Worm (Caenorhabditis elegans) whole organism, L4/young adult: Measurements from ENCODE around the gene C14B1.8.

Experiments
- W03F9.2 ChIP-seq: fragments of 150-350 bp; optimal IDR thresholded peaks from 2 replicates; lab custom pipeline; 2014; ENCODE audit warnings: missing biosample characterization, missing genetic modification characterization
- him-1 ChIP-seq: sonication (generic microtip); optimal IDR thresholded peaks from 2 replicates; lab custom pipeline; 2016; ENCODE audit warnings: missing genotype, missing genetic modification reagents, missing genetic modification characterization, missing compliant biosample characterization

DNA sequence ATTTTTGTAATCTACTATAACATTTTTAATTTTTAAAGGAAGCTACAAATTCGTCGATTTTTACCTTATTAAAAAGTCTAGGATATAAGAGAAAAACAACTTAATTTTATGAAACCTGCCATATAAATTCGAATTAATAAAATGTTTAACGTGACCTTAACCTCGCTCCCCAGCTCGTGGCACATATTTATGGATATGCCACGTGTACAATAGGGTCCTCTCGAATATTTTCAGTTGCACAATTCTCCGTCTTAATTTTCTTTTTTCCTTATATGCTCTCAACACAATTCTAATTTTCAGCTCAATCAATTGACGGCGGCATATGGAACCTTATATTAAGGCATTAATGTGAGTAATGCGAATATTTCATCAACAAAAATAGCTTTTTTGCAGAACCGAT lies 16.8 kb upstream of the C14B1.8 start, which contains the start of gene F34D10.4:
- TF ChIP-seq W03F9.2 (tag; lab: Kevin White, UChicago), result no peak
- no peak for TF ChIP-seq him-1 (tag; lab: Kevin White, UChicago)
